Fruit fly (Drosophila melanogaster) whole organism, embryonic: ENCODE data around the gene CG11882.

Experiments used
- CG10366 ChIP-seq: fragments of 200-800 bp; sonication (Bioruptor generic); IDR thresholded peaks from 2 replicates; pipeline ENCODE4 v1.3.6; 2022; ENCODE audit warnings: missing biosample characterization, missing genetic modification characterization
- CG11093 ChIP-seq: fragments of 200-800 bp; sonication (Bioruptor generic); IDR thresholded peaks from 3 replicates; pipeline ENCODE4 v1.3.6; 2022; ENCODE audit warnings: missing biosample characterization, missing genetic modification characterization
- CG11398 ChIP-seq: fragments of 200-800 bp; sonication (Bioruptor generic); optimal IDR thresholded peaks from 2 replicates; lab custom pipeline; 2016; ENCODE audit warnings: missing biosample characterization, missing genetic modification characterization
- CG12071 ChIP-seq: fragments of 200-800 bp; sonication (Bioruptor generic); optimal IDR thresholded peaks from 3 replicates; lab custom pipeline; 2018; ENCODE audit warnings: missing biosample characterization, mild to moderate bottlenecking, missing genetic modification characterization
- CG13287 ChIP-seq: fragments of 200-800 bp; sonication (Bioruptor generic); IDR thresholded peaks from 2 replicates; pipeline ENCODE4 v1.3.6; 2022; ENCODE audit warnings: missing biosample characterization, missing genetic modification characterization; ENCODE audit not compliant: partially characterized antibody
- CG13296 ChIP-seq: fragments of 200-800 bp; sonication (Bioruptor generic); optimal IDR thresholded peaks from 3 replicates; lab custom pipeline; 2018; ENCODE audit warnings: missing biosample characterization, mild to moderate bottlenecking, missing genetic modification characterization
- CG14050 ChIP-seq: fragments of 200-800 bp; sonication (Bioruptor generic); IDR thresholded peaks from 3 replicates; pipeline ENCODE4 v1.3.6; 2022; ENCODE audit warnings: missing biosample characterization, missing genetic modification characterization
- CG14860 ChIP-seq: fragments of 200-800 bp; sonication (Bioruptor generic); IDR thresholded peaks from 3 replicates; pipeline ENCODE4 v1.3.6; 2022; ENCODE audit warnings: missing biosample characterization, missing genetic modification characterization; ENCODE audit not compliant: partially characterized antibody
- CG15011 ChIP-seq: fragments of 200-800 bp; sonication (Bioruptor generic); optimal IDR thresholded peaks from 3 replicates; lab custom pipeline; 2018; ENCODE audit warnings: missing biosample characterization, mild to moderate bottlenecking, missing genetic modification characterization
- CG15601 ChIP-seq: fragments of 200-800 bp; sonication (Bioruptor generic); optimal IDR thresholded peaks from 3 replicates; lab custom pipeline; 2019; ENCODE audit warnings: missing biosample characterization, mild to moderate bottlenecking, missing genetic modification characterization, moderate library complexity
- CG17186 ChIP-seq: fragments of 200-800 bp; sonication (Bioruptor generic); optimal IDR thresholded peaks from 3 replicates; lab custom pipeline; 2017; ENCODE audit warnings: missing biosample characterization, missing genetic modification reagents, missing genetic modification characterization
- CG31365 ChIP-seq: fragments of 200-800 bp; sonication (Bioruptor generic); optimal IDR thresholded peaks from 2 replicates; lab custom pipeline; 2018; ENCODE audit warnings: missing biosample characterization, mild to moderate bottlenecking, missing genetic modification characterization
- CG3726 ChIP-seq: fragments of 200-800 bp; sonication (Bioruptor generic); IDR thresholded peaks from 3 replicates; pipeline ENCODE4, ENCODE4 v1.3.6; 2022; ENCODE audit warnings: missing biosample characterization, missing genetic modification characterization
- CG42726 ChIP-seq: fragments of 200-800 bp; sonication (Bioruptor generic); IDR thresholded peaks from 2 replicates; pipeline ENCODE4 v1.3.6; 2022; ENCODE audit warnings: missing biosample characterization, missing genetic modification characterization; ENCODE audit not compliant: partially characterized antibody
- CG5180 ChIP-seq: fragments of 200-800 bp; sonication (Bioruptor generic); optimal IDR thresholded peaks from 3 replicates; lab custom pipeline; 2017; ENCODE audit warnings: missing biosample characterization, missing genetic modification characterization, mild to moderate bottlenecking, moderate library complexity, missing genetic modification reagents
- CG6683 ChIP-seq: fragments of 200-800 bp; sonication (Bioruptor generic); optimal IDR thresholded peaks from 2 replicates; lab custom pipeline; 2017; ENCODE audit warnings: missing biosample characterization, mild to moderate bottlenecking, missing genetic modification characterization, missing genetic modification reagents
- CG7271 ChIP-seq: fragments of 200-800 bp; sonication (Bioruptor generic); optimal IDR thresholded peaks from 2 replicates; lab custom pipeline; 2018; ENCODE audit warnings: missing biosample characterization, mild to moderate bottlenecking, missing genetic modification characterization, moderate library complexity
- Doc2 ChIP-seq: fragments of 200-800 bp; sonication (Bioruptor generic); IDR thresholded peaks from 2 replicates; pipeline ENCODE4 v1.3.6; 2022; ENCODE audit warnings: missing biosample characterization, missing genetic modification characterization
- Hmr ChIP-seq: fragments of 200-800 bp; sonication (Bioruptor generic); optimal IDR thresholded peaks from 3 replicates; lab custom pipeline; 2017; ENCODE audit warnings: mild to moderate bottlenecking, missing biosample characterization, missing genetic modification reagents, missing genetic modification characterization
- Hr78 ChIP-seq, 2 experiments: fragments of 200-800 bp in 1 of 2; fragments of >200 bp in 1 of 2; sonication (Bioruptor generic) in 1 of 2; optimal IDR thresholded peaks; 2 replicates each; lab custom pipeline; 2017 to 2019; ENCODE audit warnings: missing biosample characterization in 2 of 2, missing genetic modification characterization in 2 of 2, mild to moderate bottlenecking in 1 of 2, moderate library complexity in 1 of 2
- ac ChIP-seq: fragments of 200-800 bp; sonication (Bioruptor generic); optimal IDR thresholded peaks from 3 replicates; lab custom pipeline; 2017; ENCODE audit warnings: missing biosample characterization, mild to moderate bottlenecking, missing genetic modification characterization
- ap ChIP-seq: fragments of 200-800 bp; sonication (Bioruptor generic); IDR thresholded peaks from 2 replicates; pipeline ENCODE4 v1.3.6; 2022; ENCODE audit warnings: missing biosample characterization, missing genetic modification characterization
- chm ChIP-seq: fragments of 200-800 bp; sonication (Bioruptor generic); IDR thresholded peaks from 2 replicates; pipeline ENCODE4 v1.3.6; 2022; ENCODE audit warnings: missing biosample characterization, missing genetic modification characterization
- da ChIP-seq: fragments of 200-800 bp; sonication (Bioruptor generic); optimal IDR thresholded peaks from 2 replicates; lab custom pipeline; 2016; ENCODE audit warnings: missing biosample characterization, missing genetic modification characterization
- esg ChIP-seq: fragments of 200-800 bp; sonication (Bioruptor generic); conservative IDR thresholded peaks from 2 replicates; pipeline ENCODE4 v1.3.6; 2022; ENCODE audit warnings: missing biosample characterization, missing genetic modification characterization
- exex ChIP-seq: fragments of 200-800 bp; sonication (Bioruptor generic); optimal IDR thresholded peaks from 4 replicates; lab custom pipeline; 2018; ENCODE audit warnings: missing biosample characterization, mild to moderate bottlenecking, missing genetic modification characterization, moderate library complexity
- fd96Cb ChIP-seq: fragments of 200-800 bp; sonication (Bioruptor generic); optimal IDR thresholded peaks from 2 replicates; lab custom pipeline; 2018; ENCODE audit warnings: missing biosample characterization, mild to moderate bottlenecking, missing genetic modification characterization, moderate library complexity
- ftz-f1 ChIP-seq: fragments of 200-800 bp; sonication (Bioruptor generic); optimal IDR thresholded peaks from 2 replicates; lab custom pipeline; 2016; ENCODE audit warnings: missing biosample characterization, missing genetic modification characterization
- gem ChIP-seq: fragments of 200-800 bp; sonication (Bioruptor generic); optimal IDR thresholded peaks from 2 replicates; lab custom pipeline; 2019; ENCODE audit warnings: missing biosample characterization, mild to moderate bottlenecking, missing genetic modification characterization, moderate library complexity
- gfzf ChIP-seq: fragments of 200-800 bp; sonication (Bioruptor generic); optimal IDR thresholded peaks from 2 replicates; lab custom pipeline; 2016; ENCODE audit warnings: missing biosample characterization, mild to moderate bottlenecking, missing genetic modification characterization, moderate library complexity
- grn ChIP-seq: fragments of 200-800 bp; sonication (Bioruptor generic); optimal IDR thresholded peaks from 3 replicates; lab custom pipeline; 2017; ENCODE audit warnings: missing biosample characterization, missing genetic modification characterization
- ham ChIP-seq: fragments of 200-800 bp; sonication (Bioruptor generic); IDR thresholded peaks from 2 replicates; pipeline ENCODE4 v1.3.6; 2022; ENCODE audit warnings: missing biosample characterization, missing genetic modification characterization
- her ChIP-seq: fragments of 200-800 bp; sonication (Bioruptor generic); optimal IDR thresholded peaks from 2 replicates; lab custom pipeline; 2016; ENCODE audit warnings: missing biosample characterization, missing genetic modification characterization
- hkb ChIP-seq, 2 experiments: fragments of 200-800 bp in 1 of 2; fragments of >200 bp in 1 of 2; sonication (Bioruptor generic) in 1 of 2; IDR thresholded peaks in 1 of 2; optimal IDR thresholded peaks in 1 of 2; 2 replicates each; pipeline versions ENCODE4 v1.3.6 to Lab custom; 2017 to 2022; ENCODE audit warnings: missing biosample characterization in 1 of 2, missing genetic modification characterization in 1 of 2
- mirr ChIP-seq: fragments of 200-800 bp; sonication (Bioruptor generic); optimal IDR thresholded peaks from 3 replicates; lab custom pipeline; 2018; ENCODE audit warnings: missing biosample characterization, mild to moderate bottlenecking, missing genetic modification characterization
- mld ChIP-seq: fragments of 200-800 bp; sonication (Bioruptor generic); IDR thresholded peaks from 3 replicates; pipeline ENCODE4 v1.3.6; 2022; ENCODE audit warnings: missing biosample characterization, missing genetic modification characterization; ENCODE audit not compliant: partially characterized antibody
- nau ChIP-seq: fragments of 200-800 bp; sonication (Bioruptor generic); optimal IDR thresholded peaks from 3 replicates; lab custom pipeline; 2017; ENCODE audit warnings: missing biosample characterization, mild to moderate bottlenecking, missing genetic modification characterization, missing genetic modification reagents
- peb ChIP-seq: fragments of 200-800 bp; sonication (Bioruptor generic); IDR thresholded peaks from 2 replicates; pipeline ENCODE4 v1.3.6; 2022; ENCODE audit warnings: missing biosample characterization, missing genetic modification characterization
- phol ChIP-seq: fragments of 200-800 bp; sonication (Bioruptor generic); optimal IDR thresholded peaks from 3 replicates; lab custom pipeline; 2018; ENCODE audit warnings: missing biosample characterization, mild to moderate bottlenecking, missing genetic modification characterization, moderate library complexity
- pnt ChIP-seq: fragments of 200-800 bp; sonication (Bioruptor generic); optimal IDR thresholded peaks from 3 replicates; lab custom pipeline; 2016; ENCODE audit warnings: missing biosample characterization, missing genetic modification characterization
- pum ChIP-seq: fragments of 200-800 bp; sonication (Bioruptor generic); optimal IDR thresholded peaks from 2 replicates; lab custom pipeline; 2016; ENCODE audit warnings: missing biosample characterization, missing genetic modification characterization
- sima ChIP-seq: fragments of 200-800 bp; sonication (Bioruptor generic); optimal IDR thresholded peaks from 2 replicates; lab custom pipeline; 2016; ENCODE audit warnings: missing biosample characterization, missing genetic modification characterization
- slbo ChIP-seq: fragments of 200-800 bp; sonication (Bioruptor generic); IDR thresholded peaks from 2 replicates; pipeline ENCODE4 v1.3.6; 2022; ENCODE audit warnings: missing biosample characterization, missing genetic modification characterization
- slp2 ChIP-seq: fragments of 200-800 bp; sonication (Bioruptor generic); optimal IDR thresholded peaks from 2 replicates; lab custom pipeline; 2016; ENCODE audit warnings: missing biosample characterization, missing genetic modification characterization
- wor ChIP-seq: fragments of 200-800 bp; sonication (Bioruptor generic); IDR thresholded peaks from 2 replicates; pipeline ENCODE4 v1.3.6; 2022; ENCODE audit warnings: missing biosample characterization, missing genetic modification characterization
- zen ChIP-seq: fragments of 200-800 bp; sonication (Bioruptor generic); optimal IDR thresholded peaks from 3 replicates; lab custom pipeline; 2018; ENCODE audit warnings: missing biosample characterization, mild to moderate bottlenecking, missing genetic modification characterization, moderate library complexity

The CG11882 gene

DNA sequence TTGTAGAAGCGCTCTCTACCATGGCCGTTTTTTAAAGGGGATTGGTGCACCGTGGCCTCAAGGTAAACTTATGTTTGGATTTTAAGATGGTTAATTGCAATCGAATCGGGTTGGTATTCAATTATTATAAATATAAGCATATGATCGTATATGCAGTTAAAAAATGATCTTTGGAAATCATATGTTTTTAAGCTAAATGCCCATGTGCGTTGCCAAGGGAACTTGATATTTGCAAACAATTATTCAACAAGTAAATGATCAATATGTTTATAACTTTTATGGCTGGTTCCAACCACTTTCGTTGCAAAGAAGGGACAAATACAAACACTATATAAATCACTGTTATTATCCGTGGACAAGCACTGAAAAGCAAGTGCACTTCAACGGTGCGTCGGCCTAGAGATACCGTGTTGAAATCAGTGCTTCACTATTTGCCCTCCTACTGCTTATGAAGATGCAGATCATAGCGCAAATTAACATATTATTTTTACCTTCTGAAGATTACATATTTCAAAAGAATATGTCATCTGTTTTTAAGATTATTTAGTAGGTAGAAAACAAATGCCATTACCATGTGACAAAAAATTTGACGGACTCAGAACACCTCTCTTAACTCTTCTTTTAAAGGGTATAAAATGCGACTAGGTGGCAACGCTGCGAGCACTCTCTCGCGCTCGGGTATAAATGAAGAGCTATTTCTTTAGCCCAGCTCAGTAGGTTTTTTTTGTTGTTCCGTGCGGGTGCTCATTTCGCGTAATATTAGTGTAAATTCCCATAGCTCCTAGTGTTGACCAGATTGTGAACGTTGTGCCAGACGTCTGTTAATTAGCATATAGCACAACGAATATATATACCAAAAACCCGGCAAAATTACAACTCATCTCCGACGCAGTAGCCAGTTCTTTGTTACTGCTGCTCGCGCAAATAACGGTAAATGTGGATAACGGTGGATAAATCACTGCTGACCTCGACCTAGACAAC is 9.7 kb upstream of the CG11882 start, which contains the start of gene rdog (continued):
- TF ChIP-seq sima (no peak), ac (peak; percentile 66), gfzf (GFP tag; lab: Kevin White, UChicago) (no peak), CG13287 (peak; percentile 35; the same call in 1 of the 2 replicates), phol (tag; lab: Kevin White, UChicago) (peak; percentile 69), Hmr (peak; percentile 75), pum (GFP tag; lab: Kevin White, UChicago) (peak; percentile 83), ap (GFP tag; lab: Robert Waterston, UW) (no peak), CG3726 (no peak), CG5180 (GFP tag; lab: Kevin White, UChicago) (peak; percentile 57), ftz-f1 (GFP tag; lab: Kevin White, UChicago) (peak; percentile 15), slp2 (GFP tag; lab: Kevin White, UChicago) (peak; percentile 70), CG15601 (tag; lab: Kevin White, UChicago) (peak; percentile 67), fd96Cb (tag; lab: Kevin White, UChicago) (peak; percentile 73), mirr (GFP tag; lab: Kevin White, UChicago) (peak; percentile 57), zen (tag; lab: Kevin White, UChicago) (peak; percentile 77), wor (GFP tag; lab: Robert Waterston, UW) (no peak; the same call in 1 of the 2 replicates), CG13296 (peak; percentile 76), nau (GFP tag; lab: Kevin White, UChicago) (peak; percentile 75), ham (GFP tag; lab: Robert Waterston, UW) (no peak), CG15011 (GFP tag; lab: Kevin White, UChicago) (peak; percentile 75), peb (GFP tag; lab: Robert Waterston, UW) (no peak), da (GFP tag; lab: Kevin White, UChicago) (peak; percentile 20), CG17186 (peak; percentile 46), CG11398 (GFP tag; lab: Kevin White, UChicago) (peak; percentile 72), pnt (peak; percentile 66), CG11093 (GFP tag; lab: Robert Waterston, UW) (0 out of 3 replicates have a peak, but pooled peaks have one; percentile 43), gem (tag; lab: Kevin White, UChicago) (peak; percentile 86), chm (GFP tag; lab: Robert Waterston, UW) (0 out of 2 replicates have a peak, but pooled peaks have one; percentile 36), CG14860 (GFP tag; lab: Robert Waterston, UW) (no peak), slbo (GFP tag; lab: Robert Waterston, UW) (peak; percentile 61), Hr78 (GFP tag; optimal IDR thresholded peaks at IDR 0.05; lab: Kevin White, UChicago) (no peak), her (GFP tag; lab: Kevin White, UChicago) (peak; percentile 60), hkb (optimal IDR thresholded peaks at IDR 0.05; lab: Kevin White, UChicago) (no peak), hkb (GFP tag; IDR thresholded peaks at IDR 0.05; lab: Robert Waterston, UW) (peak; percentile 61), CG12071 (GFP tag; lab: Kevin White, UChicago) (peak; percentile 30), exex (tag; lab: Kevin White, UChicago) (no peak), Doc2 (no peak), CG6683 (no peak), CG7271 (tag; lab: Kevin White, UChicago) (no peak), grn (peak; percentile 65), esg (peak; percentile 43; the same call in 1 of the 2 replicates), mld (GFP tag; lab: Robert Waterston, UW) (no peak), CG31365 (tag; lab: Kevin White, UChicago) (no peak), CG10366 (GFP tag; lab: Robert Waterston, UW) (peak; percentile 28; the same call in 1 of the 2 replicates), CG14050 (GFP tag; lab: Robert Waterston, UW) (peak; percentile 41; the same call in 1 of the 3 replicates), CG42726 (GFP tag; lab: Robert Waterston, UW) (no peak)
